Worm (Caenorhabditis elegans): ENCODE results near the gene ZK897.10.
A peak's percentile ranks its signal among the peaks of the same experiment; 100 is the strongest.

DNA sequence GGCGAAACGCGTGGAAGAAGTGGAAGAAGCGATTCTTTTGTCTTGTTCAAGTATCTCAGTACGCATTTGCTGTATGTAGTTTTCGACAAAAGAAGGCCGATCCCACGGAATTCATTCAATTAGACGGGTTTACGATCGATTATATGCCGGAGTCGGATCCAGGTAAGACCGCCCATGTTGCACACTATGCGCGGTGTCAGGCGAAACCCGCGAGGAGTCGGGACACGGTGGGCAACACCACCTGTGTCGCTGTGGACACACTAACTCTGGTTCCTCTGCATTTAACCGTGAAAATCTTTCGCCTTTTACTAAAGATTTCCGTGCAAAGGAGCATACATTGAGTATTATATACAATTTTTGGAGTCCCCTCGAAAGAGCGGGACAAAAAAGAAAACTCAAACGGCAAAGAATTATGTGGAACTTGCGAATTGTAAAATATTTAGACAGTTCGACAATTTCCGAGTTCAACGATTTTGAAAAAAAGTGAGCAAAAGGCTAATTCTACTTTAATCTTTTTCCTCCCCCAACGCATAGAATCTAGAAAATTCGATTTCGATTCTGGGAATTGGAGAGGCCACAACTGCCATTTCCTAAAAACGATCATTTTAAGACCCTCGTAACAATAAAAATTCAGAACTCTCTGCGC lies 16.8 kb downstream of the ZK897.10 start:
- TF ChIP-seq med-1 (GFP tag; optimal IDR thresholded peaks at IDR 0.05; ENCODE audit: insufficient read depth) (no peak), flt-1 (GFP tag; IDR thresholded peaks at IDR 0.05) (0 out of 2 replicates have a peak, but pooled peaks have one; percentile 21), cog-1 (tag; optimal IDR thresholded peaks at IDR 0.05) (no peak), ztf-29 (GFP tag; IDR thresholded peaks at IDR 0.05) (no peak), tab-1 (GFP tag; IDR thresholded peaks at IDR 0.05) (no peak), klf-2 (GFP tag; conservative IDR thresholded peaks at IDR 0.05) (no peak), ref-1 (GFP tag; conservative IDR thresholded peaks at IDR 0.05) (no peak), T22C8.4 (GFP tag; IDR thresholded peaks at IDR 0.05) (no peak)
